Worm (Caenorhabditis elegans) whole organism, L4 larva: Measurements from ENCODE around the gene let-2.

ENCODE experiments used
- F37D6.2 ChIP-seq: sonication (generic microtip); optimal IDR thresholded peaks from 2 replicates; lab custom pipeline; 2016; ENCODE audit warnings: mild to moderate bottlenecking, missing genetic modification characterization, missing compliant biosample characterization
- Y105C5A.15 ChIP-seq: fragments of 200-800 bp; sonication (Bioruptor generic); IDR thresholded peaks from 2 replicates; pipeline ENCODE4 v1.3.6; 2022; ENCODE audit warnings: missing genetic modification characterization, missing compliant biosample characterization
- Y48G9A.11 ChIP-seq: fragments of 200-800 bp; sonication (Bioruptor generic); IDR thresholded peaks from 2 replicates; pipeline ENCODE4 v1.3.6; 2022; ENCODE audit warnings: missing genetic modification reagents, missing genetic modification characterization, missing compliant biosample characterization
- Y5F2A.4 ChIP-seq: fragments of 200-800 bp; sonication (Bioruptor generic); optimal IDR thresholded peaks from 2 replicates; lab custom pipeline; 2018; ENCODE audit warnings: mild to moderate bottlenecking, missing genetic modification characterization, missing compliant biosample characterization
- ZK337.2 ChIP-seq: fragments of 200-800 bp; sonication (Bioruptor generic); IDR thresholded peaks from 2 replicates; pipeline ENCODE4 v1.3.6; 2022; ENCODE audit warnings: missing genetic modification reagents, missing genetic modification characterization, missing compliant biosample characterization
- ZK546.5 ChIP-seq, 2 experiments: sonication (generic microtip); optimal IDR thresholded peaks; 2 replicates each; lab custom pipeline; 2017; ENCODE audit warnings: missing biosample characterization in 2 of 2, missing genetic modification characterization in 2 of 2
- ama-1 ChIP-seq: fragments of 150-350 bp; optimal IDR thresholded peaks from 2 replicates; lab custom pipeline; 2014; ENCODE audit warnings: inconsistent platforms, mixed read lengths
- ceh-20 ChIP-seq: fragments of 200-800 bp; sonication (Bioruptor generic); IDR thresholded peaks from 2 replicates; pipeline ENCODE4 v1.3.6; 2022; ENCODE audit warnings: missing genetic modification reagents, missing genetic modification characterization, missing compliant biosample characterization
- ceh-44 ChIP-seq: fragments of 200-800 bp; sonication (Bioruptor generic); IDR thresholded peaks from 2 replicates; pipeline ENCODE4 v1.3.6; 2022; ENCODE audit warnings: missing genetic modification reagents, missing genetic modification characterization, missing compliant biosample characterization
- ceh-82 ChIP-seq: sonication (generic microtip); optimal IDR thresholded peaks from 2 replicates; lab custom pipeline; 2017; ENCODE audit warnings: missing biosample characterization, missing genetic modification characterization
- ces-1 ChIP-seq: fragments of 150-350 bp; sonication (generic microtip); optimal IDR thresholded peaks from 4 replicates; lab custom pipeline; 2014; ENCODE audit warnings: missing biosample characterization, missing genetic modification reagents, missing genetic modification characterization
- dmd-6 ChIP-seq: fragments of 200-800 bp; sonication (Bioruptor generic); IDR thresholded peaks from 2 replicates; pipeline ENCODE4 v1.3.6; 2022; ENCODE audit warnings: missing genetic modification reagents, missing genetic modification characterization, missing compliant biosample characterization
- dmd-8 ChIP-seq: fragments of 200-800 bp; sonication (Bioruptor generic); IDR thresholded peaks from 2 replicates; pipeline ENCODE4 v1.3.6; 2022; ENCODE audit warnings: missing genetic modification characterization, missing compliant biosample characterization
- dpl-1 ChIP-seq: fragments of 150-350 bp; optimal IDR thresholded peaks from 2 replicates; lab custom pipeline; 2014; ENCODE audit warnings: missing biosample characterization, missing genetic modification reagents, missing genetic modification characterization
- dve-1 ChIP-seq: sonication (generic microtip); optimal IDR thresholded peaks from 2 replicates; lab custom pipeline; 2017; ENCODE audit warnings: antibody characterized with exemption, mild to moderate bottlenecking, missing genetic modification characterization, missing compliant biosample characterization; ENCODE audit not compliant: insufficient read depth
- egl-27 ChIP-seq: sonication (generic microtip); optimal IDR thresholded peaks from 3 replicates; lab custom pipeline; 2017; ENCODE audit warnings: missing biosample characterization, missing genetic modification reagents, missing genetic modification characterization
- egl-43 ChIP-seq: fragments of 200-800 bp; sonication (Bioruptor generic); IDR thresholded peaks from 2 replicates; pipeline ENCODE4 v1.3.6; 2022; ENCODE audit warnings: missing genetic modification reagents, missing genetic modification characterization, missing compliant biosample characterization
- fkh-10 ChIP-seq: fragments of 150-350 bp; optimal IDR thresholded peaks from 2 replicates; lab custom pipeline; 2014; ENCODE audit warnings: missing biosample characterization, missing genetic modification reagents, missing genetic modification characterization
- fos-1 ChIP-seq: fragments of 150-350 bp; optimal IDR thresholded peaks from 2 replicates; lab custom pipeline; 2014; ENCODE audit warnings: missing biosample characterization, missing genetic modification characterization
- hlh-11 ChIP-seq: fragments of 200-800 bp; sonication (Bioruptor generic); optimal IDR thresholded peaks from 2 replicates; lab custom pipeline; 2018; ENCODE audit warnings: mild to moderate bottlenecking, missing genetic modification characterization, missing compliant biosample characterization
- hmg-1.1 ChIP-seq: fragments of 200-800 bp; sonication (Bioruptor generic); IDR thresholded peaks from 2 replicates; pipeline ENCODE4 v1.3.6; 2022; ENCODE audit warnings: missing genetic modification reagents, missing genetic modification characterization, missing compliant biosample characterization
- lin-15B ChIP-seq: fragments of 150-350 bp; sonication (generic microtip); optimal IDR thresholded peaks from 3 replicates; lab custom pipeline; 2014; ENCODE audit warnings: missing biosample characterization, missing genetic modification characterization
- lin-29 ChIP-seq: fragments of 200-800 bp; sonication (Bioruptor generic); IDR thresholded peaks from 2 replicates; pipeline ENCODE4 v1.3.6; 2022; ENCODE audit warnings: missing genetic modification reagents, missing genetic modification characterization, missing compliant biosample characterization
- lir-3 ChIP-seq: sonication (generic microtip); optimal IDR thresholded peaks from 2 replicates; lab custom pipeline; 2016; ENCODE audit warnings: mild to moderate bottlenecking, missing genetic modification characterization, missing compliant biosample characterization
- lsy-2 ChIP-seq, 2 experiments: fragments of 150-350 bp in 1 of 2; sonication (generic microtip) in 1 of 2; optimal IDR thresholded peaks; 2 replicates each; lab custom pipeline; 2014 to 2017; ENCODE audit warnings: missing biosample characterization in 2 of 2, missing genetic modification characterization in 2 of 2
- madf-9 ChIP-seq: fragments of 200-800 bp; sonication (Bioruptor generic); conservative IDR thresholded peaks from 2 replicates; pipeline ENCODE4 v1.3.6; 2022; ENCODE audit warnings: missing genetic modification reagents, missing genetic modification characterization, missing compliant biosample characterization
- mep-1 ChIP-seq: fragments of 150-350 bp; sonication (generic microtip); optimal IDR thresholded peaks from 3 replicates; lab custom pipeline; 2014; ENCODE audit warnings: missing biosample characterization, missing genetic modification characterization
- mxl-3 ChIP-seq: fragments of 200-800 bp; sonication (Bioruptor generic); optimal IDR thresholded peaks from 2 replicates; lab custom pipeline; 2018; ENCODE audit warnings: mild to moderate bottlenecking, missing genetic modification characterization, missing compliant biosample characterization
- nhr-102 ChIP-seq: sonication (generic microtip); optimal IDR thresholded peaks from 2 replicates; lab custom pipeline; 2016; ENCODE audit warnings: mild to moderate bottlenecking, missing genetic modification characterization, moderate library complexity, missing compliant biosample characterization
- nhr-237 ChIP-seq: sonication (generic microtip); optimal IDR thresholded peaks from 2 replicates; lab custom pipeline; 2017; ENCODE audit warnings: missing biosample characterization, missing genetic modification characterization
- nhr-25 ChIP-seq: sonication (generic microtip); optimal IDR thresholded peaks from 2 replicates; lab custom pipeline; 2017; ENCODE audit warnings: missing genetic modification characterization, mild to moderate bottlenecking, missing compliant biosample characterization, antibody characterized with exemption, moderate library complexity, borderline replicate concordance; ENCODE audit not compliant: insufficient read depth
- nhr-76 ChIP-seq: fragments of 150-350 bp; optimal IDR thresholded peaks from 2 replicates; lab custom pipeline; 2014; ENCODE audit warnings: missing biosample characterization, missing genetic modification characterization
- pha-4 ChIP-seq, 2 experiments: fragments of 150-350 bp in 1 of 2; fragments of 200-800 bp in 1 of 2; sonication (Bioruptor generic) in 1 of 2; IDR thresholded peaks in 1 of 2; optimal IDR thresholded peaks in 1 of 2; 2 replicates each; pipeline versions ENCODE4 v1.3.6 to Lab custom; 2014 to 2022; ENCODE audit warnings: missing genetic modification characterization in 2 of 2, missing genetic modification reagents in 2 of 2, missing biosample characterization in 1 of 2, missing compliant biosample characterization in 1 of 2
- rbr-2 ChIP-seq: sonication (generic microtip); optimal IDR thresholded peaks from 2 replicates; lab custom pipeline; 2016; ENCODE audit warnings: missing genotype, missing genetic modification characterization, missing compliant biosample characterization
- saeg-2 ChIP-seq: fragments of 200-800 bp; sonication (Bioruptor generic); IDR thresholded peaks from 2 replicates; pipeline ENCODE4 v1.3.6; 2022; ENCODE audit warnings: missing genetic modification reagents, missing genetic modification characterization, missing compliant biosample characterization
- set-16 ChIP-seq: fragments of 200-800 bp; sonication (Bioruptor generic); IDR thresholded peaks from 2 replicates; pipeline ENCODE4 v1.3.6; 2022; ENCODE audit warnings: missing genetic modification reagents, missing genetic modification characterization, missing compliant biosample characterization
- skn-1 ChIP-seq: fragments of 150-350 bp; optimal IDR thresholded peaks from 2 replicates; lab custom pipeline; 2014; ENCODE audit warnings: missing biosample characterization, missing genetic modification characterization
- tag-97 ChIP-seq: fragments of 200-800 bp; sonication (Bioruptor generic); IDR thresholded peaks from 2 replicates; pipeline ENCODE4 v1.3.6; 2022; ENCODE audit warnings: missing genetic modification characterization, missing compliant biosample characterization
- tra-1 ChIP-seq: fragments of 200-800 bp; sonication (Bioruptor generic); IDR thresholded peaks from 2 replicates; pipeline ENCODE4 v1.3.6; 2022; ENCODE audit warnings: missing genetic modification reagents, missing genetic modification characterization, missing compliant biosample characterization
- unc-62 ChIP-seq, 3 experiments: fragments of 150-350 bp in 1 of 3; sonication (generic microtip); optimal IDR thresholded peaks in 2 of 3; peaks in 1 of 3; 1 replicate in 1 of 3; 2 replicates in 2 of 3; lab custom pipeline; 2014 to 2017; ENCODE audit warnings: missing biosample characterization in 3 of 3, missing genetic modification characterization in 3 of 3, missing genetic modification reagents in 3 of 3, missing genotype in 1 of 3
- zag-1 ChIP-seq: fragments of 150-350 bp; optimal IDR thresholded peaks from 2 replicates; lab custom pipeline; 2014; ENCODE audit warnings: missing biosample characterization, missing genetic modification characterization
- zip-2 ChIP-seq: fragments of 150-350 bp; optimal IDR thresholded peaks from 2 replicates; lab custom pipeline; 2014; ENCODE audit warnings: missing biosample characterization, missing genetic modification characterization
- ztf-7 ChIP-seq: fragments of 150-350 bp; optimal IDR thresholded peaks from 2 replicates; lab custom pipeline; 2014; ENCODE audit warnings: missing biosample characterization, missing genetic modification characterization

let-2 gene

ce11 chrX:16404815-16405214, 15.7 kb upstream of the let-2 start (continued):
- TF ChIP-seq zip-2 (tag; lab: Kevin White, UChicago) (no peak), ZK337.2 (GFP tag; lab: Robert Waterston, UW) (no peak), lsy-2 (tag; optimal IDR thresholded peaks at IDR 0.05; lab: Kevin White, UChicago) (no peak), fos-1 (tag; lab: Kevin White, UChicago) (no peak), hmg-1.1 (no peak), tag-97 (GFP tag; lab: Robert Waterston, UW) (no peak), fkh-10 (GFP tag; lab: Kevin White, UChicago) (no peak), F37D6.2 (tag; lab: Kevin White, UChicago) (no peak), ceh-20 (GFP tag; lab: Robert Waterston, UW) (peak; percentile 17; the same call in 1 of the 2 replicates)

- TF ChIP-seq dpl-1 (GFP tag; lab: Kevin White, UChicago) (no peak), lir-3 (tag; lab: Kevin White, UChicago) (no peak), madf-9 (GFP tag; lab: Robert Waterston, UW) (no peak), tra-1 (0 out of 2 replicates have a peak, but pooled peaks have one; percentile 43), egl-43 (0 out of 2 replicates have a peak, but pooled peaks have one; percentile 48), Y48G9A.11 (GFP tag; lab: Robert Waterston, UW) (0 out of 2 replicates have a peak, but pooled peaks have one; percentile 35), mxl-3 (peak; percentile 34), egl-27 (tag; lab: Kevin White, UChicago) (no peak), set-16 (GFP tag; lab: Robert Waterston, UW) (peak; percentile 97), F37D6.2 (tag; lab: Kevin White, UChicago) (no peak), hlh-11 (peak; percentile 34)
- TF ChIP-seq, all 104 proteins: peak for 6
These were observed 14.3 kb upstream of the let-2 start for ce11 chrX:16403424-16403823.

ce11 chrX:16402787-16403186, 13.6 kb upstream of the let-2 start:
- TF ChIP-seq skn-1 (tag; lab: Kevin White, UChicago): no peak
- TF ChIP-seq lin-15B (tag; lab: Kevin White, UChicago): no peak
- TF ChIP-seq nhr-102 (tag; lab: Kevin White, UChicago): no peak
- TF ChIP-seq dve-1 (tag; lab: Kevin White, UChicago): no peak
- 0 out of 2 replicates have a peak, but pooled peaks have one; percentile 14 for TF ChIP-seq pha-4 (GFP tag; IDR thresholded peaks at IDR 0.05; lab: Robert Waterston, UW)
- no peak for TF ChIP-seq pha-4 (tag; optimal IDR thresholded peaks at IDR 0.05; lab: Kevin White, UChicago)
- no peak for TF ChIP-seq ZK546.5 (tag; optimal IDR thresholded peaks at IDR 0.05; lab: Kevin White, UChicago)

ce11 chrX:16402303-16402702, 13.2 kb upstream of the let-2 start:
- TF ChIP-seq nhr-25 (no peak), nhr-76 (tag; lab: Kevin White, UChicago) (no peak), lin-29 (GFP tag; lab: Robert Waterston, UW) (no peak), zag-1 (tag; lab: Kevin White, UChicago) (no peak), ztf-7 (tag; lab: Kevin White, UChicago) (no peak), mep-1 (no peak), ceh-82 (tag; lab: Kevin White, UChicago) (no peak), Y105C5A.15 (no peak), ceh-44 (no peak), ama-1 (lab: Kevin White, UChicago) (no peak), nhr-237 (tag; lab: Kevin White, UChicago) (no peak), dmd-6 (GFP tag; lab: Robert Waterston, UW) (no peak), ZK337.2 (GFP tag; lab: Robert Waterston, UW) (no peak), dmd-8 (no peak), unc-62 (GFP tag; optimal IDR thresholded peaks at IDR 0.05 in 1 of 2; lab: Kevin White, UChicago) (no peak), unc-62 (tag; optimal IDR thresholded peaks at IDR 0.05; lab: Kevin White, UChicago) (no peak), fkh-10 (GFP tag; lab: Kevin White, UChicago) (no peak), rbr-2 (tag; lab: Kevin White, UChicago) (no peak), Y5F2A.4 (GFP tag; lab: Kevin White, UChicago) (no peak), saeg-2 (GFP tag; lab: Robert Waterston, UW) (no peak), ces-1 (GFP tag; lab: Kevin White, UChicago) (no peak)
